Worm (Caenorhabditis elegans) whole organism, young adult: ENCODE data around the gene aakg-1.

Experiments
- B0261.1 ChIP-seq: sonication (generic microtip); optimal IDR thresholded peaks from 2 replicates; lab custom pipeline; 2016; ENCODE audit warnings: mild to moderate bottlenecking, missing genetic modification characterization, moderate library complexity, missing compliant biosample characterization
- C06A6.2 ChIP-seq: fragments of 200-800 bp; sonication (Bioruptor generic); conservative IDR thresholded peaks from 2 replicates; pipeline ENCODE4 v1.3.6; 2022; ENCODE audit warnings: missing genetic modification characterization, missing compliant biosample characterization
- F10E7.11 ChIP-seq: sonication (generic microtip); optimal IDR thresholded peaks from 2 replicates; lab custom pipeline; 2017; ENCODE audit warnings: mild to moderate bottlenecking, missing genetic modification characterization, moderate library complexity, missing compliant biosample characterization
- F49E8.2 ChIP-seq: sonication (generic microtip); optimal IDR thresholded peaks from 3 replicates; lab custom pipeline; 2017; ENCODE audit warnings: missing genetic modification characterization, mild to moderate bottlenecking, missing compliant biosample characterization, antibody characterized with exemption, moderate library complexity; ENCODE audit not compliant: insufficient read depth
- F57C9.4 ChIP-seq: sonication (generic microtip); optimal IDR thresholded peaks from 2 replicates; lab custom pipeline; 2017; ENCODE audit warnings: mild to moderate bottlenecking, missing genetic modification characterization, missing compliant biosample characterization
- K11D2.4 ChIP-seq: fragments of 200-800 bp; sonication (Bioruptor generic); IDR thresholded peaks from 2 replicates; pipeline ENCODE4 v1.3.6; 2022; ENCODE audit warnings: missing genetic modification reagents, missing genetic modification characterization, missing compliant biosample characterization
- K12H6.12 ChIP-seq: fragments of 200-800 bp; sonication (Bioruptor generic); optimal IDR thresholded peaks from 2 replicates; lab custom pipeline; 2018; ENCODE audit warnings: mild to moderate bottlenecking, missing genetic modification characterization, missing compliant biosample characterization
- Y53G8AR.9 ChIP-seq: fragments of 200-800 bp; sonication (Bioruptor generic); conservative IDR thresholded peaks from 2 replicates; pipeline ENCODE4 v1.3.6; 2022; ENCODE audit warnings: missing genetic modification reagents, missing genetic modification characterization, missing compliant biosample characterization
- Y67H2A.10 ChIP-seq: fragments of 200-800 bp; sonication (Bioruptor generic); conservative IDR thresholded peaks from 2 replicates; pipeline ENCODE4 v1.3.6; 2022; ENCODE audit warnings: missing genetic modification reagents, missing genetic modification characterization, missing compliant biosample characterization
- Y79H2A.3 ChIP-seq: fragments of 200-800 bp; sonication (Bioruptor generic); conservative IDR thresholded peaks from 2 replicates; pipeline ENCODE4 v1.3.6; 2022; ENCODE audit warnings: missing genetic modification reagents, missing genetic modification characterization, missing compliant biosample characterization
- Y95B8A.8 ChIP-seq: fragments of 200-800 bp; sonication (Bioruptor generic); IDR thresholded peaks from 2 replicates; pipeline ENCODE4 v1.3.6; 2022; ENCODE audit warnings: missing genetic modification reagents, missing genetic modification characterization, missing compliant biosample characterization
- attf-3 ChIP-seq: fragments of 200-800 bp; sonication (Bioruptor generic); conservative IDR thresholded peaks from 2 replicates; pipeline ENCODE4 v1.3.6; 2022; ENCODE audit warnings: missing genetic modification reagents, missing genetic modification characterization, missing compliant biosample characterization
- attf-5 ChIP-seq: fragments of 200-800 bp; sonication (Bioruptor generic); optimal IDR thresholded peaks from 2 replicates; lab custom pipeline; 2018; ENCODE audit warnings: mild to moderate bottlenecking, missing genetic modification characterization, missing compliant biosample characterization
- cebp-1 ChIP-seq, 2 experiments: fragments of 200-800 bp in 1 of 2; sonication (Bioruptor generic) in 1 of 2; sonication (generic microtip) in 1 of 2; IDR thresholded peaks in 1 of 2; optimal IDR thresholded peaks in 1 of 2; 2 replicates each; pipeline versions ENCODE4 v1.3.6 to Lab custom; 2017 to 2022; ENCODE audit warnings: missing compliant biosample characterization in 2 of 2, missing genetic modification characterization in 2 of 2, mild to moderate bottlenecking in 1 of 2, missing genetic modification reagents in 1 of 2, moderate library complexity in 1 of 2
- cebp-2 ChIP-seq: fragments of 200-800 bp; sonication (Bioruptor generic); IDR thresholded peaks from 2 replicates; pipeline ENCODE4 v1.3.6; 2022; ENCODE audit warnings: missing genetic modification characterization, missing compliant biosample characterization
- ceh-40 ChIP-seq: fragments of 200-800 bp; sonication (Bioruptor generic); IDR thresholded peaks from 2 replicates; pipeline ENCODE4 v1.3.6; 2022; ENCODE audit warnings: missing genetic modification characterization, missing compliant biosample characterization
- ceh-79 ChIP-seq: sonication (generic microtip); optimal IDR thresholded peaks from 2 replicates; lab custom pipeline; 2017; ENCODE audit warnings: mild to moderate bottlenecking, missing genetic modification characterization, missing compliant biosample characterization
- ceh-91 ChIP-seq: fragments of 200-800 bp; sonication (Bioruptor generic); IDR thresholded peaks from 2 replicates; pipeline ENCODE4 v1.3.6; 2022; ENCODE audit warnings: missing genetic modification reagents, missing genetic modification characterization, missing compliant biosample characterization
- chd-7 ChIP-seq: sonication (generic microtip); optimal IDR thresholded peaks from 2 replicates; lab custom pipeline; 2016; ENCODE audit warnings: mild to moderate bottlenecking, missing genetic modification characterization, moderate library complexity, missing compliant biosample characterization
- dpl-1 ChIP-seq: fragments of 150-350 bp; optimal IDR thresholded peaks from 2 replicates; lab custom pipeline; 2014; ENCODE audit warnings: missing biosample characterization, missing genetic modification reagents, missing genetic modification characterization
- egl-18 ChIP-seq: fragments of 200-800 bp; sonication (Bioruptor generic); IDR thresholded peaks from 2 replicates; pipeline ENCODE4 v1.3.6; 2022; ENCODE audit warnings: missing genetic modification reagents, missing genetic modification characterization, missing compliant biosample characterization
- egl-44 ChIP-seq: fragments of 200-800 bp; sonication (Bioruptor generic); IDR thresholded peaks from 2 replicates; pipeline ENCODE4 v1.3.6; 2022; ENCODE audit warnings: missing genetic modification reagents, missing genetic modification characterization, missing compliant biosample characterization
- ekl-4 ChIP-seq: fragments of 200-800 bp; sonication (Bioruptor generic); IDR thresholded peaks from 2 replicates; pipeline ENCODE4 v1.3.6; 2022; ENCODE audit warnings: missing genetic modification reagents, missing genetic modification characterization, missing compliant biosample characterization
- ets-4 ChIP-seq: fragments of 200-800 bp; sonication (Bioruptor generic); optimal IDR thresholded peaks from 2 replicates; lab custom pipeline; 2018; ENCODE audit warnings: mild to moderate bottlenecking, missing genetic modification characterization, missing compliant biosample characterization
- him-1 ChIP-seq: sonication (generic microtip); optimal IDR thresholded peaks from 2 replicates; lab custom pipeline; 2016; ENCODE audit warnings: missing genotype, missing genetic modification reagents, missing genetic modification characterization, missing compliant biosample characterization
- hlh-12 ChIP-seq: sonication (generic microtip); optimal IDR thresholded peaks from 2 replicates; lab custom pipeline; 2016; ENCODE audit warnings: missing genetic modification characterization, missing compliant biosample characterization
- hmg-1.2 ChIP-seq: fragments of 200-800 bp; sonication (Bioruptor generic); IDR thresholded peaks from 2 replicates; pipeline ENCODE4 v1.3.6; 2022; ENCODE audit warnings: missing genetic modification reagents, missing genetic modification characterization, missing compliant biosample characterization
- hrde-1 ChIP-seq: sonication (generic microtip); optimal IDR thresholded peaks from 2 replicates; lab custom pipeline; 2016; ENCODE audit warnings: missing genetic modification characterization, mild to moderate bottlenecking, missing compliant biosample characterization, moderate library complexity, missing genotype, missing genetic modification reagents, borderline replicate concordance
- let-607 ChIP-seq, 2 experiments: fragments of 200-800 bp in 1 of 2; sonication (Bioruptor generic) in 1 of 2; sonication (generic microtip) in 1 of 2; optimal IDR thresholded peaks; 2 replicates each; lab custom pipeline; 2016 to 2018; ENCODE audit warnings: mild to moderate bottlenecking in 2 of 2, missing compliant biosample characterization in 2 of 2, missing genetic modification characterization in 2 of 2, moderate library complexity in 2 of 2, missing genotype in 1 of 2
- lin-26 ChIP-seq: fragments of 200-800 bp; sonication (Bioruptor generic); IDR thresholded peaks from 2 replicates; pipeline ENCODE4 v1.3.6; 2022; ENCODE audit warnings: missing genetic modification reagents, missing genetic modification characterization, missing compliant biosample characterization
- lin-35 ChIP-seq, 3 experiments: fragments of 150-350 bp in 2 of 3; sonication (generic microtip) in 1 of 3; optimal IDR thresholded peaks; 2 replicates each; lab custom pipeline; 2014 to 2018; ENCODE audit warnings: missing biosample characterization in 3 of 3, missing genetic modification characterization in 3 of 3, missing genetic modification reagents in 3 of 3
- lin-40 ChIP-seq: sonication (generic microtip); optimal IDR thresholded peaks from 2 replicates; lab custom pipeline; 2016; ENCODE audit warnings: missing genetic modification characterization, mild to moderate bottlenecking, missing compliant biosample characterization, missing genotype, missing genetic modification reagents
- madf-8 ChIP-seq: fragments of 200-800 bp; sonication (Bioruptor generic); conservative IDR thresholded peaks from 2 replicates; pipeline ENCODE4 v1.3.6; 2022; ENCODE audit warnings: missing genetic modification reagents, missing genetic modification characterization, missing compliant biosample characterization
- mcd-1 ChIP-seq: fragments of 200-800 bp; sonication (Bioruptor generic); IDR thresholded peaks from 2 replicates; pipeline ENCODE4 v1.3.6; 2022; ENCODE audit warnings: missing genetic modification reagents, missing genetic modification characterization, missing compliant biosample characterization
- mes-4 ChIP-seq: sonication (generic microtip); optimal IDR thresholded peaks from 2 replicates; lab custom pipeline; 2016; ENCODE audit warnings: missing genotype, missing genetic modification characterization, missing compliant biosample characterization
- nhr-120 ChIP-seq: fragments of 200-800 bp; sonication (Bioruptor generic); IDR thresholded peaks from 2 replicates; pipeline ENCODE4 v1.3.6; 2022; ENCODE audit warnings: missing genetic modification characterization, missing compliant biosample characterization
- nhr-90 ChIP-seq: sonication (generic microtip); optimal IDR thresholded peaks from 2 replicates; lab custom pipeline; 2016; ENCODE audit warnings: missing genotype, mild to moderate bottlenecking, missing genetic modification characterization, missing compliant biosample characterization
- repo-1 ChIP-seq: sonication (generic microtip); optimal IDR thresholded peaks from 2 replicates; lab custom pipeline; 2017; ENCODE audit warnings: mild to moderate bottlenecking, missing genetic modification characterization, missing compliant biosample characterization
- snpc-4 ChIP-seq, 5 experiments: fragments of 150-350 bp in 1 of 5; sonication (generic microtip) in 4 of 5; optimal IDR thresholded peaks; 2 replicates each; lab custom pipeline; 2014 to 2018; ENCODE audit warnings: missing genetic modification characterization in 5 of 5, missing biosample characterization in 3 of 5, antibody characterized with exemption in 2 of 5, mild to moderate bottlenecking in 2 of 5, missing compliant biosample characterization in 2 of 5, missing genotype in 2 of 5, moderate library complexity in 2 of 5, missing genetic modification reagents in 1 of 5
- sptf-2 ChIP-seq: fragments of 200-800 bp; sonication (Bioruptor generic); optimal IDR thresholded peaks from 2 replicates; lab custom pipeline; 2018; ENCODE audit warnings: mild to moderate bottlenecking, missing genetic modification characterization, missing compliant biosample characterization
- tlf-1 ChIP-seq: fragments of 200-800 bp; sonication (Bioruptor generic); optimal IDR thresholded peaks from 2 replicates; lab custom pipeline; 2018; ENCODE audit warnings: mild to moderate bottlenecking, missing genetic modification characterization, missing compliant biosample characterization
- zfh-2 ChIP-seq: fragments of 200-800 bp; sonication (Bioruptor generic); conservative IDR thresholded peaks from 2 replicates; pipeline ENCODE4 v1.3.6; 2022; ENCODE audit warnings: missing genetic modification reagents, missing genetic modification characterization, missing compliant biosample characterization
- ztf-18 ChIP-seq: sonication (generic microtip); optimal IDR thresholded peaks from 2 replicates; lab custom pipeline; 2016; ENCODE audit warnings: missing genotype, mild to moderate bottlenecking, missing genetic modification characterization, missing compliant biosample characterization
- ztf-28 ChIP-seq: fragments of 200-800 bp; sonication (Bioruptor generic); IDR thresholded peaks from 2 replicates; pipeline ENCODE4 v1.3.6; 2022; ENCODE audit warnings: missing genetic modification reagents, missing genetic modification characterization, missing compliant biosample characterization

Gene aakg-1

DNA sequence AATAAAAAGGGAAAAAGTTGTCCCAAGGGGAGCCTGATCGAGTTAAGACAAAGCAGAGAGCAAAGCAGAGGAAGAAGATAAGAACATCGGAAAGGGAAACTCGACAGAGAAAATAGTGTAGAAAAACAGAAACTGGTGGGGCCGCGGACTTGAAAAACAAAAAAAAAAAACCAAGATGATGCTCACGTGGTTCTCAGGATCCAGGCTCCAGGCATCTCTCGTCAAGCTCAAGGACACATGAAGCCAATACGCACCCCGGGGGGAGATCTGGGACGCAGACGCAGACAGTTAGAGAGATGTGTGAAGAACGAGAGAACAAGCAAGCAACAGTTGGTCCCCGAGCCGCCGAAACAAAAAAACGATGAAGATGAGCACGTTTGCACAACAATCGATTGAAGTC is 19.1 kb downstream of the aakg-1 start:
- TF ChIP-seq egl-18 (GFP tag; lab: Robert Waterston, UW), result 0 out of 2 replicates have a peak, but pooled peaks have one; percentile 46
- no peak for TF ChIP-seq C06A6.2
- TF ChIP-seq F57C9.4 (tag; lab: Kevin White, UChicago), result no peak
- peak; percentile 67 for TF ChIP-seq hmg-1.2 (GFP tag; lab: Robert Waterston, UW)
- TF ChIP-seq lin-35 (GFP tag; optimal IDR thresholded peaks at IDR 0.05; lab: Kevin White, UChicago), result peak in 1 of 3 experiments; percentile 32
- TF ChIP-seq mes-4 (tag; lab: Kevin White, UChicago), result no peak
- TF ChIP-seq F10E7.11, result no peak
- no peak for TF ChIP-seq F49E8.2 (tag; lab: Kevin White, UChicago)
- TF ChIP-seq zfh-2 (GFP tag; lab: Robert Waterston, UW), result peak; percentile 83; the same call in 1 of the 2 replicates
- no peak for TF ChIP-seq let-607 (tag; optimal IDR thresholded peaks at IDR 0.05; lab: Kevin White, UChicago)
- TF ChIP-seq K11D2.4 (GFP tag; lab: Robert Waterston, UW), result no peak
- TF ChIP-seq lin-40 (tag; lab: Kevin White, UChicago), result peak; percentile 27
- TF ChIP-seq Y95B8A.8 (GFP tag; lab: Robert Waterston, UW), result no peak
- TF ChIP-seq Y79H2A.3, result no peak
- TF ChIP-seq B0261.1 (tag; lab: Kevin White, UChicago), result no peak
- TF ChIP-seq chd-7 (tag; lab: Kevin White, UChicago), result peak; percentile 53
- no peak for TF ChIP-seq lin-26 (GFP tag; lab: Robert Waterston, UW)
- TF ChIP-seq Y67H2A.10, result no peak
- TF ChIP-seq ztf-18 (tag; lab: Kevin White, UChicago), result no peak
- TF ChIP-seq repo-1 (tag; lab: Kevin White, UChicago), result no peak
- no peak for TF ChIP-seq dpl-1 (GFP tag; lab: Kevin White, UChicago)
- no peak for TF ChIP-seq ceh-91 (GFP tag; lab: Robert Waterston, UW)
- no peak for TF ChIP-seq ztf-28 (GFP tag; lab: Robert Waterston, UW)
- no peak for TF ChIP-seq sptf-2
- TF ChIP-seq ekl-4, result no peak
- TF ChIP-seq snpc-4 (GFP tag; optimal IDR thresholded peaks at IDR 0.05; lab: Kevin White, UChicago), result no peak
- no peak for TF ChIP-seq snpc-4 (tag; optimal IDR thresholded peaks at IDR 0.05; lab: Kevin White, UChicago)
- TF ChIP-seq tlf-1 (GFP tag; lab: Kevin White, UChicago), result no peak
- no peak for TF ChIP-seq ets-4 (GFP tag; lab: Kevin White, UChicago)
- no peak for TF ChIP-seq attf-3 (GFP tag; lab: Robert Waterston, UW)
- TF ChIP-seq egl-44, result no peak
- no peak for TF ChIP-seq cebp-1 (GFP tag; IDR thresholded peaks at IDR 0.05; lab: Robert Waterston, UW)
- peak; percentile 52 for TF ChIP-seq cebp-1 (tag; optimal IDR thresholded peaks at IDR 0.05; lab: Kevin White, UChicago)
- no peak; the same call in 1 of the 2 replicates for TF ChIP-seq mcd-1
- TF ChIP-seq nhr-120, result no peak
- no peak for TF ChIP-seq nhr-90 (tag; lab: Kevin White, UChicago)
- no peak for TF ChIP-seq ceh-40
- TF ChIP-seq hrde-1 (tag; lab: Kevin White, UChicago), result no peak
- no peak for TF ChIP-seq madf-8 (GFP tag; lab: Robert Waterston, UW)
- TF ChIP-seq attf-5 (GFP tag; lab: Kevin White, UChicago), result peak; percentile 41
- no peak for TF ChIP-seq hlh-12 (tag; lab: Kevin White, UChicago)
- TF ChIP-seq ceh-79 (tag; lab: Kevin White, UChicago), result no peak
- no peak for TF ChIP-seq him-1
- no peak for TF ChIP-seq Y53G8AR.9 (GFP tag; lab: Robert Waterston, UW)
- TF ChIP-seq K12H6.12, result peak; percentile 61
- TF ChIP-seq cebp-2 (GFP tag; lab: Robert Waterston, UW), result no peak
- TF ChIP-seq, all 124 proteins: peak for 9
